Fruit fly (Drosophila melanogaster) whole organism, embryonic: Measurements from ENCODE around the gene CAH7.

Experiments
- Atf6 ChIP-seq: fragments of 200-800 bp; sonication (Bioruptor generic); IDR thresholded peaks from 2 replicates; pipeline ENCODE4 v1.3.6; 2022; ENCODE audit warnings: missing biosample characterization, missing genetic modification characterization
- BEAF-32 ChIP-seq: fragments of 200-800 bp; sonication (Bioruptor generic); optimal IDR thresholded peaks from 3 replicates; lab custom pipeline; 2017; ENCODE audit warnings: missing biosample characterization, missing genetic modification characterization, mild to moderate bottlenecking, moderate library complexity, missing genetic modification reagents
- CG11723 ChIP-seq: fragments of 200-800 bp; sonication (Bioruptor generic); optimal IDR thresholded peaks from 2 replicates; lab custom pipeline; 2017; ENCODE audit warnings: missing biosample characterization, mild to moderate bottlenecking, missing genetic modification characterization
- CG13424 ChIP-seq: fragments of 200-800 bp; sonication (Bioruptor generic); optimal IDR thresholded peaks from 2 replicates; lab custom pipeline; 2019; ENCODE audit warnings: missing biosample characterization, mild to moderate bottlenecking, missing genetic modification characterization, moderate library complexity
- CG14014 ChIP-seq: fragments of 200-800 bp; sonication (Bioruptor generic); IDR thresholded peaks from 2 replicates; pipeline ENCODE4 v1.3.6; 2022; ENCODE audit warnings: missing biosample characterization, missing genetic modification characterization
- CG14667 ChIP-seq: fragments of 200-800 bp; sonication (Bioruptor generic); IDR thresholded peaks from 2 replicates; pipeline ENCODE4 v1.3.6; 2022; ENCODE audit warnings: missing biosample characterization, missing genetic modification characterization
- CG15269 ChIP-seq: fragments of 200-800 bp; sonication (Bioruptor generic); optimal IDR thresholded peaks from 2 replicates; lab custom pipeline; 2018; ENCODE audit warnings: missing biosample characterization, mild to moderate bottlenecking, missing genetic modification characterization, moderate library complexity
- CG15514 ChIP-seq: fragments of 200-800 bp; sonication (Bioruptor generic); optimal IDR thresholded peaks from 3 replicates; lab custom pipeline; 2017; ENCODE audit warnings: missing biosample characterization, missing genetic modification characterization, mild to moderate bottlenecking, moderate library complexity, missing genetic modification reagents
- CG2202 ChIP-seq: fragments of 200-800 bp; sonication (Bioruptor generic); optimal IDR thresholded peaks from 2 replicates; lab custom pipeline; 2018; ENCODE audit warnings: missing biosample characterization, mild to moderate bottlenecking, missing genetic modification characterization
- CG3407 ChIP-seq: fragments of 200-800 bp; sonication (Bioruptor generic); optimal IDR thresholded peaks from 2 replicates; lab custom pipeline; 2018; ENCODE audit warnings: missing biosample characterization, mild to moderate bottlenecking, missing genetic modification characterization
- CG4360 ChIP-seq: fragments of 200-800 bp; sonication (Bioruptor generic); IDR thresholded peaks from 2 replicates; pipeline ENCODE4 v1.3.6; 2022; ENCODE audit warnings: missing biosample characterization, missing genetic modification characterization
- CG6254 ChIP-seq: fragments of 200-800 bp; sonication (Bioruptor generic); optimal IDR thresholded peaks from 3 replicates; lab custom pipeline; 2017; ENCODE audit warnings: mild to moderate bottlenecking, missing biosample characterization, missing genetic modification reagents, missing genetic modification characterization
- CG7271 ChIP-seq: fragments of 200-800 bp; sonication (Bioruptor generic); optimal IDR thresholded peaks from 2 replicates; lab custom pipeline; 2018; ENCODE audit warnings: missing biosample characterization, mild to moderate bottlenecking, missing genetic modification characterization, moderate library complexity
- Ets97D ChIP-seq: fragments of 200-800 bp; sonication (Bioruptor generic); optimal IDR thresholded peaks from 3 replicates; lab custom pipeline; 2016; ENCODE audit warnings: missing biosample characterization, missing genetic modification characterization
- H15 ChIP-seq: fragments of 200-800 bp; sonication (Bioruptor generic); IDR thresholded peaks from 3 replicates; pipeline ENCODE4 v1.3.6; 2022; ENCODE audit warnings: missing biosample characterization, missing genetic modification characterization
- H2.0 ChIP-seq: fragments of 200-800 bp; sonication (Bioruptor generic); IDR thresholded peaks from 2 replicates; pipeline ENCODE4 v1.3.6; 2022; ENCODE audit warnings: missing biosample characterization, missing genetic modification characterization
- HLH4C ChIP-seq: fragments of 200-800 bp; sonication (Bioruptor generic); IDR thresholded peaks from 3 replicates; pipeline ENCODE4 v1.3.6; 2022; ENCODE audit warnings: missing biosample characterization, missing genetic modification characterization; ENCODE audit not compliant: partially characterized antibody
- Hey ChIP-seq: fragments of 200-800 bp; sonication (Bioruptor generic); optimal IDR thresholded peaks from 3 replicates; lab custom pipeline; 2018; ENCODE audit warnings: missing biosample characterization, mild to moderate bottlenecking, missing genetic modification characterization
- HmgZ ChIP-seq: fragments of 200-800 bp; sonication (Bioruptor generic); optimal IDR thresholded peaks from 2 replicates; lab custom pipeline; 2018; ENCODE audit warnings: missing biosample characterization, mild to moderate bottlenecking, missing genetic modification characterization
- Myb ChIP-seq: fragments of 200-800 bp; sonication (Bioruptor generic); optimal IDR thresholded peaks from 2 replicates; lab custom pipeline; 2016; ENCODE audit warnings: missing biosample characterization, missing genetic modification characterization
- Rx ChIP-seq: fragments of 200-800 bp; sonication (Bioruptor generic); IDR thresholded peaks from 2 replicates; pipeline ENCODE4 v1.3.6; 2022; ENCODE audit warnings: missing biosample characterization, missing genetic modification characterization
- Stat92E ChIP-seq, 3 experiments: fragments of >200 bp in 2 of 3; fragments of 200-800 bp in 1 of 3; sonication (Bioruptor generic) in 1 of 3; optimal IDR thresholded peaks; 2 replicates each; lab custom pipeline; 2017 to 2019; ENCODE audit warnings: missing biosample characterization in 3 of 3, missing genetic modification characterization in 3 of 3, mild to moderate bottlenecking in 1 of 3, moderate library complexity in 1 of 3
- Taf1 ChIP-seq: fragments of 200-800 bp; sonication (Bioruptor generic); IDR thresholded peaks from 2 replicates; pipeline ENCODE4 v1.3.6; 2022; ENCODE audit warnings: missing biosample characterization, missing genetic modification characterization
- Xbp1 ChIP-seq: fragments of 200-800 bp; sonication (Bioruptor generic); optimal IDR thresholded peaks from 3 replicates; lab custom pipeline; 2016; ENCODE audit warnings: missing biosample characterization, mild to moderate bottlenecking, missing genetic modification characterization
- ac ChIP-seq: fragments of 200-800 bp; sonication (Bioruptor generic); optimal IDR thresholded peaks from 3 replicates; lab custom pipeline; 2017; ENCODE audit warnings: missing biosample characterization, mild to moderate bottlenecking, missing genetic modification characterization
- bcd ChIP-seq: fragments of 200-800 bp; sonication (Bioruptor generic); optimal IDR thresholded peaks from 2 replicates; lab custom pipeline; 2017; ENCODE audit warnings: missing biosample characterization, mild to moderate bottlenecking, missing genetic modification characterization
- caup ChIP-seq: fragments of 200-800 bp; sonication (Bioruptor generic); optimal IDR thresholded peaks from 3 replicates; lab custom pipeline; 2017; ENCODE audit warnings: missing biosample characterization, mild to moderate bottlenecking, missing genetic modification characterization, moderate library complexity; ENCODE audit not compliant: severe bottlenecking
- cg ChIP-seq: fragments of 200-800 bp; sonication (Bioruptor generic); optimal IDR thresholded peaks from 3 replicates; lab custom pipeline; 2019; ENCODE audit warnings: missing biosample characterization, mild to moderate bottlenecking, missing genetic modification characterization, moderate library complexity
- ci ChIP-seq: fragments of 200-800 bp; sonication (Bioruptor generic); IDR thresholded peaks from 3 replicates; pipeline ENCODE4 v1.3.6; 2022; ENCODE audit warnings: missing biosample characterization, missing genetic modification characterization
- croc ChIP-seq: fragments of 200-800 bp; sonication (Bioruptor generic); conservative IDR thresholded peaks from 3 replicates; pipeline ENCODE4 v1.3.6; 2022; ENCODE audit warnings: missing biosample characterization, missing genetic modification characterization
- dimm ChIP-seq: fragments of 200-800 bp; sonication (Bioruptor generic); IDR thresholded peaks from 2 replicates; pipeline ENCODE4 v1.3.6; 2022; ENCODE audit warnings: missing biosample characterization, missing genetic modification characterization
- fd102C ChIP-seq: fragments of 200-800 bp; sonication (Bioruptor generic); optimal IDR thresholded peaks from 2 replicates; lab custom pipeline; 2018; ENCODE audit warnings: missing biosample characterization, mild to moderate bottlenecking, missing genetic modification characterization, moderate library complexity
- fu2 ChIP-seq: fragments of 200-800 bp; sonication (Bioruptor generic); optimal IDR thresholded peaks from 2 replicates; lab custom pipeline; 2016; ENCODE audit warnings: missing biosample characterization, missing genetic modification characterization
- gt ChIP-seq: fragments of 200-800 bp; sonication (Bioruptor generic); IDR thresholded peaks from 2 replicates; pipeline ENCODE4 v1.3.6; 2022; ENCODE audit warnings: missing biosample characterization, missing genetic modification characterization
- jumu ChIP-seq: fragments of 200-800 bp; sonication (Bioruptor generic); optimal IDR thresholded peaks from 3 replicates; lab custom pipeline; 2016; ENCODE audit warnings: missing biosample characterization, missing genetic modification characterization
- nmo ChIP-seq: fragments of 200-800 bp; sonication (Bioruptor generic); optimal IDR thresholded peaks from 2 replicates; lab custom pipeline; 2018; ENCODE audit warnings: missing biosample characterization, mild to moderate bottlenecking, missing genetic modification characterization, moderate library complexity
- pan ChIP-seq, 4 experiments: fragments of >200 bp in 3 of 4; fragments of 200-800 bp in 1 of 4; sonication (Bioruptor generic) in 1 of 4; optimal IDR thresholded peaks in 3 of 4; IDR thresholded peaks in 1 of 4; 2 replicates each; pipeline versions ENCODE4 v1.3.6 to Lab custom; 2017 to 2022; ENCODE audit warnings: missing biosample characterization in 2 of 4, missing genetic modification characterization in 2 of 4, mixed read lengths in 1 of 4
- prd ChIP-seq, 3 experiments: fragments of >200 bp in 2 of 3; fragments of 200-800 bp in 1 of 3; sonication (Bioruptor generic) in 1 of 3; optimal IDR thresholded peaks in 2 of 3; IDR thresholded peaks in 1 of 3; 2 replicates in 2 of 3; 3 replicates in 1 of 3; pipeline versions ENCODE4 v1.3.6 to Lab custom; 2017 to 2022; ENCODE audit warnings: missing biosample characterization in 1 of 3, missing genetic modification characterization in 1 of 3
- pros ChIP-seq: fragments of 200-800 bp; sonication (Bioruptor generic); optimal IDR thresholded peaks from 3 replicates; lab custom pipeline; 2019; ENCODE audit warnings: missing biosample characterization, mild to moderate bottlenecking, missing genetic modification characterization, moderate library complexity
- row ChIP-seq: fragments of 200-800 bp; sonication (Bioruptor generic); IDR thresholded peaks from 3 replicates; pipeline ENCODE4 v1.3.6; 2022; ENCODE audit warnings: missing biosample characterization, missing genetic modification characterization
- run ChIP-seq: fragments of 200-800 bp; sonication (Bioruptor generic); optimal IDR thresholded peaks from 3 replicates; lab custom pipeline; 2018; ENCODE audit warnings: missing biosample characterization, mild to moderate bottlenecking, missing genetic modification characterization
- sima ChIP-seq: fragments of 200-800 bp; sonication (Bioruptor generic); optimal IDR thresholded peaks from 2 replicates; lab custom pipeline; 2016; ENCODE audit warnings: missing biosample characterization, missing genetic modification characterization
- sob ChIP-seq: fragments of 200-800 bp; sonication (Bioruptor generic); IDR thresholded peaks from 2 replicates; pipeline ENCODE4 v1.3.6; 2022; ENCODE audit warnings: missing biosample characterization, missing genetic modification characterization
- sqz ChIP-seq: fragments of 200-800 bp; sonication (Bioruptor generic); optimal IDR thresholded peaks from 3 replicates; lab custom pipeline; 2018; ENCODE audit warnings: missing biosample characterization, mild to moderate bottlenecking, missing genetic modification characterization
- tgo ChIP-seq: fragments of 200-800 bp; sonication (Bioruptor generic); IDR thresholded peaks from 3 replicates; pipeline ENCODE4 v1.3.6; 2022; ENCODE audit warnings: missing biosample characterization, missing genetic modification characterization
- trem ChIP-seq: fragments of 200-800 bp; optimal IDR thresholded peaks from 3 replicates; lab custom pipeline; 2019; ENCODE audit warnings: missing biosample characterization, mild to moderate bottlenecking, missing genetic modification characterization, moderate library complexity
- unc-4 ChIP-seq: fragments of 200-800 bp; sonication (Bioruptor generic); IDR thresholded peaks from 2 replicates; pipeline ENCODE4 v1.3.6; 2022; ENCODE audit warnings: missing biosample characterization, missing genetic modification characterization; ENCODE audit not compliant: partially characterized antibody

CAH7 gene

dm6 chr3R:10153957-10154685 lies 42.1 kb downstream of the CAH7 start (continued):
- TF ChIP-seq pros (GFP tag; lab: Kevin White, UChicago), result no peak
- TF ChIP-seq dimm, result 0 out of 2 replicates have a peak, but pooled peaks have one; percentile 9
- TF ChIP-seq Xbp1, result peak; percentile 52
- peak; percentile 54 for TF ChIP-seq CG6254 (GFP tag; lab: Kevin White, UChicago)
- no peak for TF ChIP-seq bcd
- TF ChIP-seq prd (optimal IDR thresholded peaks at IDR 0.05; lab: Kevin White, UChicago), result no peak
- TF ChIP-seq prd (GFP tag; IDR thresholded peaks at IDR 0.05; lab: Robert Waterston, UW), result peak; percentile 67
- TF ChIP-seq trem, result no peak
- TF ChIP-seq BEAF-32, result no peak
- peak; percentile 49; the same call in 1 of the 2 replicates for TF ChIP-seq CG14014 (GFP tag; lab: Robert Waterston, UW)
- no peak for TF ChIP-seq pan (optimal IDR thresholded peaks at IDR 0.05; lab: Kevin White, UChicago)
- peak in 1 of 2 experiments; percentile 67 for TF ChIP-seq pan (GFP tag; optimal IDR thresholded peaks at IDR 0.05 in 1 of 2, IDR thresholded peaks at IDR 0.05 in 1 of 2)
- TF ChIP-seq CG4360 (GFP tag; lab: Robert Waterston, UW), result no peak
- 0 out of 3 replicates have a peak, but pooled peaks have one; percentile 57 for TF ChIP-seq H15 (GFP tag; lab: Robert Waterston, UW)
- TF ChIP-seq Stat92E (GFP tag; optimal IDR thresholded peaks at IDR 0.05; lab: Kevin White, UChicago), result no peak
- peak; percentile 49; the same call in 1 of the 2 replicates for TF ChIP-seq CG14667
- TF ChIP-seq row (GFP tag; lab: Robert Waterston, UW), result peak; percentile 65
- TF ChIP-seq CG15269 (tag; lab: Kevin White, UChicago), result peak; percentile 62
- TF ChIP-seq jumu, result peak; percentile 19
- no peak for TF ChIP-seq gt (GFP tag; lab: Robert Waterston, UW)
- TF ChIP-seq CG11723, result no peak
- no peak for TF ChIP-seq Myb (GFP tag; lab: Kevin White, UChicago)
- no peak for TF ChIP-seq croc (GFP tag; lab: Robert Waterston, UW)
- peak; percentile 17 for TF ChIP-seq CG15514
- no peak for TF ChIP-seq HLH4C (GFP tag; lab: Robert Waterston, UW)
- TF ChIP-seq fu2 (GFP tag; lab: Kevin White, UChicago), result no peak
- no peak for TF ChIP-seq Taf1 (GFP tag; lab: Robert Waterston, UW)
- no peak for TF ChIP-seq HmgZ
- TF ChIP-seq Ets97D, result no peak
- TF ChIP-seq nmo (GFP tag; lab: Kevin White, UChicago), result no peak
- no peak for TF ChIP-seq caup (GFP tag; lab: Kevin White, UChicago)
- TF ChIP-seq run, result peak; percentile 26
- 0 out of 3 replicates have a peak, but pooled peaks have one; percentile 67 for TF ChIP-seq ci (GFP tag; lab: Robert Waterston, UW)
- no peak for TF ChIP-seq CG7271 (tag; lab: Kevin White, UChicago)
- no peak for TF ChIP-seq unc-4 (GFP tag; lab: Robert Waterston, UW)
- peak; percentile 38; the same call in 2 of the 3 replicates for TF ChIP-seq tgo (GFP tag; lab: Robert Waterston, UW)
- no peak for TF ChIP-seq Hey
- no peak for TF ChIP-seq Rx (GFP tag; lab: Robert Waterston, UW)
- peak; percentile 33; the same call in 1 of the 2 replicates for TF ChIP-seq Atf6 (GFP tag; lab: Robert Waterston, UW)
- peak; percentile 35 for TF ChIP-seq CG13424 (tag; lab: Kevin White, UChicago)
- TF ChIP-seq sqz (GFP tag; lab: Kevin White, UChicago), result no peak
- TF ChIP-seq CG2202 (tag; lab: Kevin White, UChicago), result no peak
- no peak for TF ChIP-seq ac (GFP tag; lab: Kevin White, UChicago)
- no peak for TF ChIP-seq sima (GFP tag; lab: Kevin White, UChicago)
- TF ChIP-seq CG3407 (GFP tag; lab: Kevin White, UChicago), result no peak
- peak; percentile 48; the same call in 1 of the 2 replicates for TF ChIP-seq sob (GFP tag; lab: Robert Waterston, UW)
- TF ChIP-seq fd102C (GFP tag; lab: Kevin White, UChicago), result no peak
- no peak for TF ChIP-seq cg (GFP tag; lab: Kevin White, UChicago)
- peak; percentile 58 for TF ChIP-seq H2.0 (GFP tag; lab: Robert Waterston, UW)
